Fruit fly (Drosophila melanogaster): ENCODE results near the gene Imp.

Imp gene

DNA sequence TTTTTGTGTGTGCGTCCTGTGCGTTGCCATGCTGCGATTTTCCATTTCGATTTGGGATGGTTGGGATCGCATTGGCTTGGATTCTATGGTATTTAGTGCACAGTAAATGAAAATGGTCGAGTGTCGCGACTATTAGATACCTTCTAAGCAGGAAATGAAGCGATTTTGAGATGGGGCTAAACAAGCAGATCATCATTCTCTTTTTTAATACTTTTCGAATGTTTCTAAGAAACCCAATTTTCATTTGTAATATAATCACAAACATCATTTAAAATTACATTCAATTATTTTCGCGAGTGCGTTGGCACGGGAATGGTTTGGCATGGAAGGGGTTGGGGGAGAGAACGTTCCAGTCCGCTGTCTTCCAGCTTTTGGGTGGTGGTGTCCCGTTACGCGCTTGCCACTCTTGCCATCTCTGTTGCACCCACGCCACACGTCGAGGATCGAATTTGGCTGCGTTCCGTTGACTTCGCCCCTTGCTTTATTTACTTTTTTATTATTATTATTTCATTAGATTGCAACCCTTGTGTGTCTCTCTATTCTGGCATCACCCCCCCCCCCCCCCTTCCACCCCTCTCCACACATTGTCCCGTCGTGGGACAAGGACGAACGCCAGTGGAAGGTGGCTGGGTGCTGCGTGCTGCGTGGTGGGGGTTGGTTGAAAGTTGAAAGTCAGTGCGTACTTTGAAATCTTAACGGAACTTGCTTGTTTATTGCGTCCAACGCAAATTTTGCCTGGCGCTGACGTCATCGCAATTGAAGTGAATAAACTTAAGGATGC, 1.5 kb upstream of the Imp start (continued):
- TF ChIP-seq Myb (GFP tag; optimal IDR thresholded peaks at IDR 0.05) (peak; percentile 12), CG1647 (GFP tag; optimal IDR thresholded peaks at IDR 0.05) (no peak), Med (GFP tag) (peak; percentile 78), YL-1 (GFP tag; optimal IDR thresholded peaks at IDR 0.05) (no peak), CG5953 (GFP tag; IDR thresholded peaks at IDR 0.05) (no peak), dan (GFP tag; IDR thresholded peaks at IDR 0.05) (no peak), bsh (GFP tag; optimal IDR thresholded peaks at IDR 0.05) (peak in 1 of 2 experiments; percentile 74), CG13775 (GFP tag; optimal IDR thresholded peaks at IDR 0.05) (no peak), chif (GFP tag; optimal IDR thresholded peaks at IDR 0.05) (peak in 1 of 2 experiments; percentile 62), da (GFP tag; optimal IDR thresholded peaks at IDR 0.05) (no peak), usp (GFP tag; optimal IDR thresholded peaks at IDR 0.05) (no peak), CG11093 (GFP tag; IDR thresholded peaks at IDR 0.05) (no peak), CG8388 (GFP tag; optimal IDR thresholded peaks at IDR 0.05) (peak; percentile 54), wor (GFP tag; IDR thresholded peaks at IDR 0.05) (no peak; the same call in 1 of the 2 replicates), HLH4C (GFP tag; IDR thresholded peaks at IDR 0.05; ENCODE audit: partially characterized antibody) (no peak), CG9932 (GFP tag; IDR thresholded peaks at IDR 0.05) (no peak), croc (GFP tag; conservative IDR thresholded peaks at IDR 0.05) (no peak), Ets97D (GFP tag; optimal IDR thresholded peaks at IDR 0.05) (no peak), CG16815 (GFP tag; optimal IDR thresholded peaks at IDR 0.05) (peak; percentile 47), HHEX (GFP tag; optimal IDR thresholded peaks at IDR 0.05) (no peak), CG14965 (GFP tag; optimal IDR thresholded peaks at IDR 0.05; ENCODE audit: borderline replicate concordance) (no peak), Abd-B (GFP tag; optimal IDR thresholded peaks at IDR 0.05) (peak; percentile 46), Dfd (GFP tag; optimal IDR thresholded peaks at IDR 0.05) (no peak), CG8944 (GFP tag; optimal IDR thresholded peaks at IDR 0.05) (peak; percentile 6), dm (GFP tag; optimal IDR thresholded peaks at IDR 0.05) (no peak), CG10979 (tag; optimal IDR thresholded peaks at IDR 0.05) (peak; percentile 74), cwo (GFP tag; optimal IDR thresholded peaks at IDR 0.05) (no peak), Ravus (GFP tag; IDR thresholded peaks at IDR 0.05) (no peak), Optix (GFP tag; IDR thresholded peaks at IDR 0.05) (no peak; the same call in 2 of the 3 replicates), Dad (GFP tag; optimal IDR thresholded peaks at IDR 0.05) (no peak), CG30431 (GFP tag; optimal IDR thresholded peaks at IDR 0.05) (peak; percentile 29), h (optimal IDR thresholded peaks at IDR 0.05) (no peak), CG18599 (GFP tag; optimal IDR thresholded peaks at IDR 0.05) (peak; percentile 55), kah (GFP tag; optimal IDR thresholded peaks at IDR 0.05) (no peak), CG10147 (GFP tag; optimal IDR thresholded peaks at IDR 0.05) (no peak), gce (GFP tag; IDR thresholded peaks at IDR 0.05) (no peak), CG8290 (GFP tag; optimal IDR thresholded peaks at IDR 0.05) (no peak), CG8290 (tag; optimal IDR thresholded peaks at IDR 0.05) (no peak), zfh2 (GFP tag; optimal IDR thresholded peaks at IDR 0.05) (no peak), CG7357 (GFP tag; IDR thresholded peaks at IDR 0.05) (no peak), CG10959 (GFP tag; IDR thresholded peaks at IDR 0.05) (0 out of 2 replicates have a peak, but pooled peaks have one; percentile 31), pros (GFP tag; optimal IDR thresholded peaks at IDR 0.05) (peak; percentile 95), B-H1 (GFP tag; IDR thresholded peaks at IDR 0.05) (no peak), gt (GFP tag; IDR thresholded peaks at IDR 0.05) (no peak), en (GFP tag; optimal IDR thresholded peaks at IDR 0.05) (no peak), Dip2 (GFP tag; IDR thresholded peaks at IDR 0.05) (no peak), Trl (optimal IDR thresholded peaks at IDR 0.05) (no peak), Trl (GFP tag; optimal IDR thresholded peaks at IDR 0.05) (peak; percentile 2), CG11398 (GFP tag; optimal IDR thresholded peaks at IDR 0.05) (no peak), lbe (GFP tag; optimal IDR thresholded peaks at IDR 0.05) (no peak), run (tag; optimal IDR thresholded peaks at IDR 0.05) (no peak)
